Worm (Caenorhabditis elegans) whole organism, L1 larva: Measurements from ENCODE around the gene C49F5.6.

Experiments
- C16A3.4 ChIP-seq: fragments of 150-350 bp; optimal IDR thresholded peaks from 2 replicates; lab custom pipeline; 2014; ENCODE audit warnings: missing biosample characterization, missing genetic modification characterization
- C34B4.2 ChIP-seq: sonication (generic microtip); optimal IDR thresholded peaks from 2 replicates; lab custom pipeline; 2017; ENCODE audit warnings: mild to moderate bottlenecking, missing genetic modification characterization, missing compliant biosample characterization
- F16B12.6 ChIP-seq: fragments of 150-350 bp; optimal IDR thresholded peaks from 2 replicates; lab custom pipeline; 2014; ENCODE audit warnings: missing biosample characterization, missing genetic modification characterization
- alr-1 ChIP-seq: fragments of 200-800 bp; sonication (Bioruptor generic); optimal IDR thresholded peaks from 2 replicates; lab custom pipeline; 2018; ENCODE audit warnings: borderline replicate concordance, mild to moderate bottlenecking, missing genetic modification characterization, missing compliant biosample characterization
- blmp-1 ChIP-seq: fragments of 150-350 bp; optimal IDR thresholded peaks from 2 replicates; lab custom pipeline; 2014; ENCODE audit warnings: missing biosample characterization, missing genetic modification characterization
- ceh-82 ChIP-seq, 3 experiments: fragments of 150-350 bp in 1 of 3; sonication (generic microtip) in 2 of 3; optimal IDR thresholded peaks; 2 replicates each; lab custom pipeline; 2014 to 2017; ENCODE audit warnings: missing biosample characterization in 3 of 3, missing genetic modification characterization in 3 of 3
- ces-1 ChIP-seq: fragments of 150-350 bp; optimal IDR thresholded peaks from 2 replicates; lab custom pipeline; 2014; ENCODE audit warnings: missing biosample characterization, missing genetic modification reagents, missing genetic modification characterization
- dpl-1 ChIP-seq, 3 experiments: fragments of 150-350 bp in 2 of 3; sonication (generic microtip) in 1 of 3; optimal IDR thresholded peaks; 2 replicates each; lab custom pipeline; 2014 to 2017; ENCODE audit warnings: missing biosample characterization in 3 of 3, missing genetic modification characterization in 3 of 3, missing genetic modification reagents in 3 of 3
- dsc-1 ChIP-seq: sonication (generic microtip); optimal IDR thresholded peaks from 2 replicates; lab custom pipeline; 2016; ENCODE audit warnings: mild to moderate bottlenecking, missing genetic modification characterization, missing compliant biosample characterization
- efl-1 ChIP-seq, 4 experiments: fragments of 150-350 bp; optimal IDR thresholded peaks in 3 of 4; peaks in 1 of 4; 1 replicate in 1 of 4; 2 replicates in 3 of 4; lab custom pipeline; 2014; ENCODE audit warnings: missing biosample characterization in 2 of 4, missing genetic modification characterization in 2 of 4, missing genetic modification reagents in 2 of 4
- egl-13 ChIP-seq: sonication (generic microtip); optimal IDR thresholded peaks from 2 replicates; lab custom pipeline; 2016; ENCODE audit warnings: missing genotype, missing genetic modification reagents, missing genetic modification characterization, missing compliant biosample characterization
- egl-27 ChIP-seq, 2 experiments: fragments of 150-350 bp in 1 of 2; sonication (generic microtip); optimal IDR thresholded peaks; 3 replicates each; lab custom pipeline; 2017 to 2018; ENCODE audit warnings: missing biosample characterization in 2 of 2, missing genetic modification characterization in 2 of 2, missing genetic modification reagents in 2 of 2
- ets-5 ChIP-seq: fragments of 200-800 bp; sonication (Bioruptor generic); IDR thresholded peaks from 2 replicates; pipeline ENCODE4 v1.3.6; 2022; ENCODE audit warnings: missing genetic modification characterization, missing compliant biosample characterization
- fkh-10 ChIP-seq: sonication (generic microtip); optimal IDR thresholded peaks from 2 replicates; lab custom pipeline; 2017; ENCODE audit warnings: missing biosample characterization, missing genetic modification reagents, missing genetic modification characterization
- fkh-8 ChIP-seq: sonication (generic microtip); optimal IDR thresholded peaks from 2 replicates; lab custom pipeline; 2016; ENCODE audit warnings: mild to moderate bottlenecking, missing genetic modification characterization, missing compliant biosample characterization
- grh-1 ChIP-seq: fragments of 200-800 bp; sonication (Bioruptor generic); IDR thresholded peaks from 2 replicates; pipeline ENCODE4 v1.3.6; 2022; ENCODE audit warnings: missing genetic modification reagents, missing genetic modification characterization, missing compliant biosample characterization
- hpl-2 ChIP-seq: fragments of 150-350 bp; optimal IDR thresholded peaks from 2 replicates; lab custom pipeline; 2014; ENCODE audit warnings: missing biosample characterization, missing genetic modification reagents, missing genetic modification characterization
- lin-14 ChIP-seq: fragments of 200-800 bp; sonication (Bioruptor generic); optimal IDR thresholded peaks from 2 replicates; lab custom pipeline; 2018; ENCODE audit warnings: mild to moderate bottlenecking, missing genetic modification characterization, moderate library complexity, missing compliant biosample characterization
- lin-35 ChIP-seq, 2 experiments: fragments of 150-350 bp; optimal IDR thresholded peaks; 2 replicates each; lab custom pipeline; 2014; ENCODE audit warnings: missing biosample characterization in 2 of 2, missing genetic modification characterization in 2 of 2, missing genetic modification reagents in 2 of 2
- lir-3 ChIP-seq: sonication (generic microtip); optimal IDR thresholded peaks from 2 replicates; lab custom pipeline; 2016; ENCODE audit warnings: mild to moderate bottlenecking, missing genetic modification characterization, moderate library complexity, missing compliant biosample characterization; ENCODE audit not compliant: poor library complexity
- lsy-2 ChIP-seq, 2 experiments: fragments of 150-350 bp; optimal IDR thresholded peaks; 2 replicates each; lab custom pipeline; 2014; ENCODE audit warnings: missing biosample characterization in 2 of 2, missing genetic modification characterization in 2 of 2
- mdl-1 ChIP-seq, 2 experiments: fragments of 150-350 bp; optimal IDR thresholded peaks; 2 replicates each; lab custom pipeline; 2014 to 2017; ENCODE audit warnings: missing biosample characterization in 2 of 2, missing genetic modification characterization in 2 of 2, inconsistent platforms in 1 of 2
- mep-1 ChIP-seq: fragments of 150-350 bp; optimal IDR thresholded peaks from 2 replicates; lab custom pipeline; 2014; ENCODE audit warnings: missing biosample characterization, missing genetic modification characterization
- nhr-11 ChIP-seq: fragments of 150-350 bp; optimal IDR thresholded peaks from 2 replicates; lab custom pipeline; 2014; ENCODE audit warnings: missing biosample characterization, missing genetic modification characterization
- nhr-20 ChIP-seq: sonication (generic microtip); optimal IDR thresholded peaks from 2 replicates; lab custom pipeline; 2016; ENCODE audit warnings: mild to moderate bottlenecking, missing genetic modification characterization, missing compliant biosample characterization
- nhr-47 ChIP-seq: sonication (generic microtip); optimal IDR thresholded peaks from 2 replicates; lab custom pipeline; 2016; ENCODE audit warnings: mild to moderate bottlenecking, missing genetic modification characterization, moderate library complexity, missing compliant biosample characterization
- nhr-71 ChIP-seq: sonication (generic microtip); optimal IDR thresholded peaks from 2 replicates; lab custom pipeline; 2016; ENCODE audit warnings: mild to moderate bottlenecking, missing genetic modification characterization, moderate library complexity, missing compliant biosample characterization
- nhr-84 ChIP-seq: sonication (generic microtip); optimal IDR thresholded peaks from 2 replicates; lab custom pipeline; 2017; ENCODE audit warnings: missing biosample characterization, missing genetic modification characterization
- nhr-85 ChIP-seq: sonication (generic microtip); peaks from one replicate; lab custom pipeline; 2016; ENCODE audit warnings: missing genetic modification characterization, inconsistent platforms, missing compliant biosample characterization
- nhr-90 ChIP-seq: sonication (generic microtip); optimal IDR thresholded peaks from 2 replicates; lab custom pipeline; 2016; ENCODE audit warnings: mild to moderate bottlenecking, missing genetic modification characterization, missing compliant biosample characterization; ENCODE audit not compliant: poor library complexity
- rnt-1 ChIP-seq: sonication (generic microtip); optimal IDR thresholded peaks from 2 replicates; lab custom pipeline; 2016; ENCODE audit warnings: mild to moderate bottlenecking, missing genetic modification characterization, moderate library complexity, missing compliant biosample characterization
- swsn-7 ChIP-seq: sonication (generic microtip); optimal IDR thresholded peaks from 2 replicates; lab custom pipeline; 2016; ENCODE audit warnings: missing genetic modification characterization, missing compliant biosample characterization
- tbx-2 ChIP-seq: sonication (generic microtip); optimal IDR thresholded peaks from 2 replicates; lab custom pipeline; 2016; ENCODE audit warnings: missing genetic modification characterization, missing compliant biosample characterization
- tlp-1 ChIP-seq: fragments of 150-350 bp; optimal IDR thresholded peaks from 2 replicates; lab custom pipeline; 2014; ENCODE audit warnings: missing biosample characterization, missing genetic modification characterization
- unc-98 ChIP-seq: fragments of 200-800 bp; sonication (Bioruptor generic); IDR thresholded peaks from 2 replicates; pipeline ENCODE4 v1.3.6; 2022; ENCODE audit warnings: missing genetic modification characterization, missing compliant biosample characterization
- vab-15 ChIP-seq: sonication (generic microtip); optimal IDR thresholded peaks from 2 replicates; lab custom pipeline; 2017; ENCODE audit warnings: missing genotype, mild to moderate bottlenecking, missing genetic modification characterization, missing compliant biosample characterization
- xbp-1 ChIP-seq: sonication (generic microtip); optimal IDR thresholded peaks from 2 replicates; lab custom pipeline; 2016; ENCODE audit warnings: missing genetic modification characterization, missing compliant biosample characterization
- ztf-11 ChIP-seq, 2 experiments: sonication (generic microtip); optimal IDR thresholded peaks; 2 replicates each; lab custom pipeline; 2016 to 2017; ENCODE audit warnings: missing genetic modification characterization in 2 of 2, missing biosample characterization in 1 of 2, missing compliant biosample characterization in 1 of 2
- ztf-4 ChIP-seq: fragments of 150-350 bp; optimal IDR thresholded peaks from 2 replicates; lab custom pipeline; 2014; ENCODE audit warnings: missing biosample characterization, missing genetic modification characterization

Gene C49F5.6

DNA sequence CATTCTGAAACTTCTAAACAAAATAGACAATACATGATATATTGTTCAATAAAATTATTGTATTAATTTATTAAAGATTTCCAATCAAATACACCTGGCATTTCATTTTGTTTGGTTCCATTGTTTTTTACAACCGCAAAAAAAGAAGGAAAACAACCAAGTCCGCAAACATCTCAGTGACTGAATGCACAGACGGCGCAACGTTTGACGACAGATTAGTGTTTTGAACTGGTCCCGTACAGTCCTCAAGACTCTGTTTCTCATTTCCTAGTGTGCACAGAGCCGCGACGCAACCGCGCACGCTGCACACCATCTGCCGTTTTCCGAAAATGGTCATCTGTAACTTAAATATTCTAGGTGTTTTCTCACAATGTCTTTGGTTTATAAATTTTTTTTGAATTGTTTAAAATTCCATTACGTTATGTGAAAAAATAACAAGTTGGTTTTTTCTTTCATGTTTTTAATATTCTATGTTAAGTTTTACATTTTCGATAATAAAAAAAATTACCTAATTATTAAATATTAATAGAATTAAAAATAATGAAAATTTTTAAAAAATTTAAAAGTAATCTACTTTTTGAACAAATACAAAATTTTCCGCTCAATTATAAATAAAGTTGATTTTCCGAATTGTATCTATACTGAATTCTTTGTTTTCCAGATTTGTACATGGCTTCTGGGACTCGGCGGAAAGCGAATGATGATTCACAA is 39.8 kb upstream of the C49F5.6 start, which contains the start of gene lsd-1:
Gene lsd-1 (plus strand): TSS at position 661 of the 711 bp plus-strand sequence.
- peak; percentile 16 for TF ChIP-seq dsc-1 (tag; lab: Kevin White, UChicago)
- no peak for TF ChIP-seq nhr-11 (tag; lab: Kevin White, UChicago)
- no peak for TF ChIP-seq unc-98 (GFP tag; lab: Robert Waterston, UW)
- no peak for TF ChIP-seq ces-1 (GFP tag; lab: Kevin White, UChicago)
- TF ChIP-seq swsn-7 = peak; percentile 28
- no peak for TF ChIP-seq alr-1 (tag; lab: Kevin White, UChicago)
- peak; percentile 10 for TF ChIP-seq xbp-1 (tag; lab: Kevin White, UChicago)
- TF ChIP-seq ets-5 = no peak
- TF ChIP-seq fkh-8 = no peak
- peak; percentile 45 for TF ChIP-seq nhr-47 (tag; lab: Kevin White, UChicago)
- TF ChIP-seq lsy-2 (tag; optimal IDR thresholded peaks at IDR 0.05; lab: Kevin White, UChicago) = no peak
- no peak for TF ChIP-seq nhr-20 (tag; lab: Kevin White, UChicago)
- no peak for TF ChIP-seq nhr-71 (tag; lab: Kevin White, UChicago)
- TF ChIP-seq tbx-2 (tag; lab: Kevin White, UChicago) = peak; percentile 21
- TF ChIP-seq ceh-82 (tag; optimal IDR thresholded peaks at IDR 0.05; lab: Kevin White, UChicago) = peak in 1 of 3 experiments; percentile 5
- no peak for TF ChIP-seq mdl-1 (tag; optimal IDR thresholded peaks at IDR 0.05; lab: Kevin White, UChicago)
- peak; percentile 60 for TF ChIP-seq rnt-1 (tag; lab: Kevin White, UChicago)
- TF ChIP-seq nhr-90 (tag; lab: Kevin White, UChicago) = peak; percentile 8
- no peak for TF ChIP-seq grh-1 (GFP tag; lab: Robert Waterston, UW)
- peak; percentile 92 for TF ChIP-seq F16B12.6
- TF ChIP-seq efl-1 (optimal IDR thresholded peaks at IDR 0.05; lab: Kevin White, UChicago) = peak; percentile 22 to 23
- TF ChIP-seq efl-1 (GFP tag; optimal IDR thresholded peaks at IDR 0.05 in 1 of 2; lab: Kevin White, UChicago) = peak in 1 of 2 experiments; percentile 4
- TF ChIP-seq lin-14 = no peak
- TF ChIP-seq C34B4.2 (tag; lab: Kevin White, UChicago) = no peak
- peak in 2 of 3 experiments; percentile 28 to 32 for TF ChIP-seq dpl-1 (GFP tag; optimal IDR thresholded peaks at IDR 0.05; lab: Kevin White, UChicago)
- peak; percentile 68 for TF ChIP-seq nhr-85
- TF ChIP-seq lir-3 (tag; lab: Kevin White, UChicago) = no peak
- no peak for TF ChIP-seq nhr-84
- peak; percentile 28 for TF ChIP-seq C16A3.4 (tag; lab: Kevin White, UChicago)
- peak; percentile 9 for TF ChIP-seq egl-13
- peak; percentile 29 to 56 for TF ChIP-seq lin-35 (GFP tag; optimal IDR thresholded peaks at IDR 0.05; lab: Kevin White, UChicago)

DNA sequence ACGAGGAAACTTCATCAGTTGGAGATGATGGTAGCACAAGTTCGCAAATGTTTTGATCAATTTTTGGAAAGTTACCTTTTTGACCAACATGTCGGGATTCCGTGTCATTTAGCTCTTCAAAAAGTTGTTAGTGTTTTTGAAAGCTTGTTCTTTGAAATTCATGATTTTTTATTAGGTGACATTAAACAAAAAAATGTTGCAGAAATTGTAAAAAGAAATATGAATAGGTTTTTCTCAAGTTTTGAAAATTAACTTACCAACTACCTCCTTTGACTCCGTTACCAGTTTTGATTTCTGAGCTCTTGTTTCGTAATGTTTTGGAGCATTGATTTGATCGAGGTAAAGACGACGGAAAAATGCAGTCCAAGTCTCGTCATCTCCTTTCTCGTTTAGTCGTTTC is 36.0 kb upstream of the C49F5.6 start:
- TF ChIP-seq efl-1 (optimal IDR thresholded peaks at IDR 0.05; lab: Kevin White, UChicago) (no peak), efl-1 (GFP tag; optimal IDR thresholded peaks at IDR 0.05 in 1 of 2; lab: Kevin White, UChicago) (no peak), egl-27 (tag; optimal IDR thresholded peaks at IDR 0.05; lab: Kevin White, UChicago) (no peak), hpl-2 (GFP tag; lab: Kevin White, UChicago) (no peak), blmp-1 (no peak), ztf-11 (tag; optimal IDR thresholded peaks at IDR 0.05; lab: Kevin White, UChicago) (no peak), vab-15 (no peak), ets-5 (no peak), fkh-10 (no peak), ztf-4 (tag; lab: Kevin White, UChicago) (no peak), mep-1 (no peak), swsn-7 (no peak), tlp-1 (tag; lab: Kevin White, UChicago) (no peak), F16B12.6 (no peak)
